Worm (Caenorhabditis elegans) whole organism, L1 larva: ENCODE data around the gene Y45F3A.1.

Source experiments
- C04F5.9 ChIP-seq: sonication (generic microtip); optimal IDR thresholded peaks from 2 replicates; lab custom pipeline; 2016; ENCODE audit warnings: missing genetic modification characterization, missing compliant biosample characterization
- F16B12.6 ChIP-seq: fragments of 150-350 bp; optimal IDR thresholded peaks from 2 replicates; lab custom pipeline; 2014; ENCODE audit warnings: missing biosample characterization, missing genetic modification characterization
- Y116A8C.19 ChIP-seq: sonication (generic microtip); optimal IDR thresholded peaks from 2 replicates; lab custom pipeline; 2016; ENCODE audit warnings: missing compliant biosample characterization, missing genetic modification characterization, borderline replicate concordance
- ama-1 ChIP-seq: fragments of 150-350 bp; optimal IDR thresholded peaks from 2 replicates; lab custom pipeline; 2014
- ceh-63 ChIP-seq: fragments of 200-800 bp; sonication (Bioruptor generic); optimal IDR thresholded peaks from 2 replicates; lab custom pipeline; 2018; ENCODE audit warnings: mild to moderate bottlenecking, missing genetic modification characterization, missing compliant biosample characterization
- ceh-8 ChIP-seq: fragments of 200-800 bp; sonication (Bioruptor generic); optimal IDR thresholded peaks from 2 replicates; lab custom pipeline; 2018; ENCODE audit warnings: mild to moderate bottlenecking, missing genetic modification characterization, moderate library complexity, missing compliant biosample characterization
- ceh-82 ChIP-seq, 3 experiments: fragments of 150-350 bp in 1 of 3; sonication (generic microtip) in 2 of 3; optimal IDR thresholded peaks; 2 replicates each; lab custom pipeline; 2014 to 2017; ENCODE audit warnings: missing biosample characterization in 3 of 3, missing genetic modification characterization in 3 of 3
- ceh-88 ChIP-seq: fragments of 200-800 bp; sonication (Bioruptor generic); IDR thresholded peaks from 2 replicates; pipeline ENCODE4 v1.3.6; 2022; ENCODE audit warnings: missing genetic modification characterization, missing compliant biosample characterization
- ceh-90 ChIP-seq: sonication (generic microtip); optimal IDR thresholded peaks from 2 replicates; lab custom pipeline; 2016; ENCODE audit warnings: missing genetic modification characterization, missing compliant biosample characterization
- ces-1 ChIP-seq: fragments of 150-350 bp; optimal IDR thresholded peaks from 2 replicates; lab custom pipeline; 2014; ENCODE audit warnings: missing biosample characterization, missing genetic modification reagents, missing genetic modification characterization
- efl-3 ChIP-seq: fragments of 200-800 bp; sonication (Bioruptor generic); optimal IDR thresholded peaks from 2 replicates; lab custom pipeline; 2018; ENCODE audit warnings: mild to moderate bottlenecking, missing genetic modification characterization, missing compliant biosample characterization
- egl-13 ChIP-seq: sonication (generic microtip); optimal IDR thresholded peaks from 2 replicates; lab custom pipeline; 2016; ENCODE audit warnings: missing genotype, missing genetic modification reagents, missing genetic modification characterization, missing compliant biosample characterization
- egl-27 ChIP-seq, 2 experiments: fragments of 150-350 bp in 1 of 2; sonication (generic microtip); optimal IDR thresholded peaks; 3 replicates each; lab custom pipeline; 2017 to 2018; ENCODE audit warnings: missing biosample characterization in 2 of 2, missing genetic modification characterization in 2 of 2, missing genetic modification reagents in 2 of 2
- elt-3 ChIP-seq, 6 experiments: fragments of 150-350 bp in 1 of 6; sonication (generic microtip); optimal IDR thresholded peaks; 2 replicates each; lab custom pipeline; 2017 to 2018; ENCODE audit warnings: missing biosample characterization in 6 of 6, missing genetic modification characterization in 6 of 6, inconsistent platforms in 1 of 6
- fkh-10 ChIP-seq: sonication (generic microtip); optimal IDR thresholded peaks from 2 replicates; lab custom pipeline; 2017; ENCODE audit warnings: missing biosample characterization, missing genetic modification reagents, missing genetic modification characterization
- fkh-8 ChIP-seq: sonication (generic microtip); optimal IDR thresholded peaks from 2 replicates; lab custom pipeline; 2016; ENCODE audit warnings: mild to moderate bottlenecking, missing genetic modification characterization, missing compliant biosample characterization
- fos-1 ChIP-seq: fragments of 150-350 bp; optimal IDR thresholded peaks from 2 replicates; lab custom pipeline; 2014; ENCODE audit warnings: missing biosample characterization, missing genetic modification characterization
- grh-1 ChIP-seq: fragments of 200-800 bp; sonication (Bioruptor generic); IDR thresholded peaks from 2 replicates; pipeline ENCODE4 v1.3.6; 2022; ENCODE audit warnings: missing genetic modification reagents, missing genetic modification characterization, missing compliant biosample characterization
- hlh-17 ChIP-seq: fragments of 200-800 bp; sonication (Bioruptor generic); optimal IDR thresholded peaks from 2 replicates; lab custom pipeline; 2018; ENCODE audit warnings: missing genetic modification characterization, mild to moderate bottlenecking, missing compliant biosample characterization, moderate library complexity, borderline replicate concordance
- hlh-4 ChIP-seq: sonication (generic microtip); optimal IDR thresholded peaks from 2 replicates; lab custom pipeline; 2016; ENCODE audit warnings: mild to moderate bottlenecking, missing genetic modification characterization, missing compliant biosample characterization
- hpl-2 ChIP-seq: fragments of 150-350 bp; optimal IDR thresholded peaks from 2 replicates; lab custom pipeline; 2014; ENCODE audit warnings: missing biosample characterization, missing genetic modification reagents, missing genetic modification characterization
- jun-1 ChIP-seq: fragments of 150-350 bp; optimal IDR thresholded peaks from 2 replicates; lab custom pipeline; 2014; ENCODE audit warnings: missing biosample characterization, missing genetic modification reagents, missing genetic modification characterization
- lin-13 ChIP-seq: fragments of 150-350 bp; optimal IDR thresholded peaks from 2 replicates; lab custom pipeline; 2014; ENCODE audit warnings: missing biosample characterization, missing genetic modification reagents, missing genetic modification characterization
- lir-3 ChIP-seq: sonication (generic microtip); optimal IDR thresholded peaks from 2 replicates; lab custom pipeline; 2016; ENCODE audit warnings: mild to moderate bottlenecking, missing genetic modification characterization, moderate library complexity, missing compliant biosample characterization; ENCODE audit not compliant: poor library complexity
- mep-1 ChIP-seq: fragments of 150-350 bp; optimal IDR thresholded peaks from 2 replicates; lab custom pipeline; 2014; ENCODE audit warnings: missing biosample characterization, missing genetic modification characterization
- nhr-19 ChIP-seq: fragments of 200-800 bp; sonication (Bioruptor generic); conservative IDR thresholded peaks from 2 replicates; pipeline ENCODE4 v1.3.6; 2022; ENCODE audit warnings: missing genetic modification characterization, missing compliant biosample characterization
- nhr-20 ChIP-seq: sonication (generic microtip); optimal IDR thresholded peaks from 2 replicates; lab custom pipeline; 2016; ENCODE audit warnings: mild to moderate bottlenecking, missing genetic modification characterization, missing compliant biosample characterization
- nhr-47 ChIP-seq: sonication (generic microtip); optimal IDR thresholded peaks from 2 replicates; lab custom pipeline; 2016; ENCODE audit warnings: mild to moderate bottlenecking, missing genetic modification characterization, moderate library complexity, missing compliant biosample characterization
- nhr-71 ChIP-seq: sonication (generic microtip); optimal IDR thresholded peaks from 2 replicates; lab custom pipeline; 2016; ENCODE audit warnings: mild to moderate bottlenecking, missing genetic modification characterization, moderate library complexity, missing compliant biosample characterization
- nhr-76 ChIP-seq: sonication (generic microtip); optimal IDR thresholded peaks from 2 replicates; lab custom pipeline; 2017; ENCODE audit warnings: missing biosample characterization, missing genetic modification characterization
- nhr-77 ChIP-seq: fragments of 150-350 bp; optimal IDR thresholded peaks from 2 replicates; lab custom pipeline; 2014; ENCODE audit warnings: missing biosample characterization, missing genetic modification characterization
- pag-3 ChIP-seq: sonication (generic microtip); optimal IDR thresholded peaks from 2 replicates; lab custom pipeline; 2017; ENCODE audit warnings: missing genetic modification characterization, mild to moderate bottlenecking, missing compliant biosample characterization, antibody characterized with exemption, borderline replicate concordance; ENCODE audit not compliant: insufficient read depth
- pax-3 ChIP-seq: fragments of 200-800 bp; sonication (Bioruptor generic); optimal IDR thresholded peaks from 2 replicates; lab custom pipeline; 2018; ENCODE audit warnings: mild to moderate bottlenecking, missing genetic modification characterization, moderate library complexity, missing compliant biosample characterization
- pqm-1 ChIP-seq: sonication (generic microtip); optimal IDR thresholded peaks from 3 replicates; lab custom pipeline; 2017; ENCODE audit warnings: missing biosample characterization, missing genetic modification characterization
- snpc-4 ChIP-seq: fragments of 150-350 bp; optimal IDR thresholded peaks from 2 replicates; lab custom pipeline; 2014; ENCODE audit warnings: missing biosample characterization, missing genetic modification characterization
- snu-23 ChIP-seq: sonication (generic microtip); optimal IDR thresholded peaks from 2 replicates; lab custom pipeline; 2016; ENCODE audit warnings: missing genetic modification characterization, missing compliant biosample characterization
- sox-4 ChIP-seq: sonication (generic microtip); optimal IDR thresholded peaks from 2 replicates; lab custom pipeline; 2016; ENCODE audit warnings: missing genetic modification characterization, missing compliant biosample characterization
- sup-37 ChIP-seq: fragments of 200-800 bp; sonication (Bioruptor generic); optimal IDR thresholded peaks from 2 replicates; lab custom pipeline; 2018; ENCODE audit warnings: mild to moderate bottlenecking, missing genetic modification characterization, missing compliant biosample characterization
- swsn-7 ChIP-seq: sonication (generic microtip); optimal IDR thresholded peaks from 2 replicates; lab custom pipeline; 2016; ENCODE audit warnings: missing genetic modification characterization, missing compliant biosample characterization
- tbx-2 ChIP-seq: sonication (generic microtip); optimal IDR thresholded peaks from 2 replicates; lab custom pipeline; 2016; ENCODE audit warnings: missing genetic modification characterization, missing compliant biosample characterization
- unc-30 ChIP-seq: sonication (generic microtip); optimal IDR thresholded peaks from 2 replicates; lab custom pipeline; 2017; ENCODE audit warnings: missing biosample characterization, missing genetic modification characterization
- unc-86 ChIP-seq: sonication (generic microtip); optimal IDR thresholded peaks from 2 replicates; lab custom pipeline; 2016; ENCODE audit warnings: missing genetic modification characterization, missing compliant biosample characterization
- vab-15 ChIP-seq: sonication (generic microtip); optimal IDR thresholded peaks from 2 replicates; lab custom pipeline; 2017; ENCODE audit warnings: missing genotype, mild to moderate bottlenecking, missing genetic modification characterization, missing compliant biosample characterization
- xbp-1 ChIP-seq: sonication (generic microtip); optimal IDR thresholded peaks from 2 replicates; lab custom pipeline; 2016; ENCODE audit warnings: missing genetic modification characterization, missing compliant biosample characterization
- zag-1 ChIP-seq: fragments of 150-350 bp; optimal IDR thresholded peaks from 2 replicates; lab custom pipeline; 2014; ENCODE audit warnings: missing biosample characterization, missing genetic modification characterization
- ztf-4 ChIP-seq: fragments of 150-350 bp; optimal IDR thresholded peaks from 2 replicates; lab custom pipeline; 2014; ENCODE audit warnings: missing biosample characterization, missing genetic modification characterization

Gene Y45F3A.1

ce11 chrIII:10599699-10600098, 38.0 kb upstream of the Y45F3A.1 start (continued):
- TF ChIP-seq ceh-8 (GFP tag; lab: Kevin White, UChicago) (peak; percentile 3), ceh-88 (GFP tag; lab: Robert Waterston, UW) (no peak), ztf-4 (peak; percentile 15), grh-1 (GFP tag; lab: Robert Waterston, UW) (no peak), jun-1 (tag; lab: Kevin White, UChicago) (peak; percentile 46), fkh-10 (GFP tag; lab: Kevin White, UChicago) (no peak), ama-1 (lab: Kevin White, UChicago) (no peak), hlh-17 (no peak), lin-13 (GFP tag; lab: Kevin White, UChicago) (peak; percentile 52), snu-23 (peak; percentile 89), sox-4 (tag; lab: Kevin White, UChicago) (no peak), xbp-1 (tag; lab: Kevin White, UChicago) (peak; percentile 62), lir-3 (tag; lab: Kevin White, UChicago) (peak; percentile 44), ces-1 (GFP tag; lab: Kevin White, UChicago) (no peak), F16B12.6 (tag; lab: Kevin White, UChicago) (peak; percentile 95), pax-3 (no peak), hpl-2 (GFP tag; lab: Kevin White, UChicago) (no peak), ceh-63 (GFP tag; lab: Kevin White, UChicago) (no peak), nhr-76 (tag; lab: Kevin White, UChicago) (no peak), tbx-2 (tag; lab: Kevin White, UChicago) (peak; percentile 70), vab-15 (tag; lab: Kevin White, UChicago) (peak; percentile 13), elt-3 (tag; optimal IDR thresholded peaks at IDR 0.05; lab: Kevin White, UChicago) (peak in 1 of 6 experiments; percentile 37), sup-37 (no peak), nhr-77 (tag; lab: Kevin White, UChicago) (peak; percentile 35), nhr-20 (peak; percentile 85), efl-3 (no peak), nhr-71 (tag; lab: Kevin White, UChicago) (peak; percentile 87), unc-30 (no peak), egl-13 (tag; lab: Kevin White, UChicago) (peak; percentile 40), ceh-82 (tag; optimal IDR thresholded peaks at IDR 0.05; lab: Kevin White, UChicago) (peak; percentile 19 to 61 (median 38)), Y116A8C.19 (tag; lab: Kevin White, UChicago) (no peak), snpc-4 (peak; percentile 32), mep-1 (tag; lab: Kevin White, UChicago) (peak; percentile 93), fkh-8 (tag; lab: Kevin White, UChicago) (peak; percentile 77)

- TF ChIP-seq lin-13 (GFP tag; lab: Kevin White, UChicago) (no peak), ztf-4 (no peak), swsn-7 (tag; lab: Kevin White, UChicago) (no peak), pax-3 (no peak), elt-3 (tag; optimal IDR thresholded peaks at IDR 0.05; lab: Kevin White, UChicago) (no peak), nhr-47 (tag; lab: Kevin White, UChicago) (no peak), zag-1 (tag; lab: Kevin White, UChicago) (no peak), fos-1 (tag; lab: Kevin White, UChicago) (no peak), pqm-1 (tag; lab: Kevin White, UChicago) (no peak), nhr-19 (GFP tag; lab: Robert Waterston, UW) (no peak), lir-3 (tag; lab: Kevin White, UChicago) (no peak)
Measured at ce11 chrIII:10596387-10596786, 34.7 kb upstream of the Y45F3A.1 start, which contains the start of gene Y39A1A.3. TSS of gene Y39A1A.3 (minus strand) at chrIII:10596487.

ce11 chrIII:10595066-10595465, 33.4 kb upstream of the Y45F3A.1 start, which contains the start of gene Y45F3A.9:
TSS of gene Y45F3A.9 (minus strand) at chrIII:10595166.
- no peak for TF ChIP-seq unc-86 (tag; lab: Kevin White, UChicago)
- no peak for TF ChIP-seq ceh-90 (tag; lab: Kevin White, UChicago)
- no peak for TF ChIP-seq egl-27 (tag; optimal IDR thresholded peaks at IDR 0.05; lab: Kevin White, UChicago)
- no peak for TF ChIP-seq pqm-1 (tag; lab: Kevin White, UChicago)
- TF ChIP-seq ces-1 (GFP tag; lab: Kevin White, UChicago), result no peak
- TF ChIP-seq pag-3 (tag; lab: Kevin White, UChicago), result no peak
- no peak for TF ChIP-seq xbp-1 (tag; lab: Kevin White, UChicago)
- no peak for TF ChIP-seq hlh-4 (tag; lab: Kevin White, UChicago)
- TF ChIP-seq vab-15 (tag; lab: Kevin White, UChicago), result no peak
- TF ChIP-seq nhr-19 (GFP tag; lab: Robert Waterston, UW), result no peak
- no peak for TF ChIP-seq F16B12.6 (tag; lab: Kevin White, UChicago)
- TF ChIP-seq ceh-88 (GFP tag; lab: Robert Waterston, UW), result no peak
- TF ChIP-seq C04F5.9 (tag; lab: Kevin White, UChicago), result no peak
